Worm (Caenorhabditis elegans) whole organism, L4/young adult: ENCODE results near the gene delm-1.

Source experiments
- dao-5 ChIP-seq: sonication (generic microtip); optimal IDR thresholded peaks from 2 replicates; lab custom pipeline; 2016; ENCODE audit warnings: missing genotype, missing genetic modification characterization, moderate library complexity, missing compliant biosample characterization
- him-1 ChIP-seq: sonication (generic microtip); optimal IDR thresholded peaks from 2 replicates; lab custom pipeline; 2016; ENCODE audit warnings: missing genotype, missing genetic modification reagents, missing genetic modification characterization, missing compliant biosample characterization

DNA sequence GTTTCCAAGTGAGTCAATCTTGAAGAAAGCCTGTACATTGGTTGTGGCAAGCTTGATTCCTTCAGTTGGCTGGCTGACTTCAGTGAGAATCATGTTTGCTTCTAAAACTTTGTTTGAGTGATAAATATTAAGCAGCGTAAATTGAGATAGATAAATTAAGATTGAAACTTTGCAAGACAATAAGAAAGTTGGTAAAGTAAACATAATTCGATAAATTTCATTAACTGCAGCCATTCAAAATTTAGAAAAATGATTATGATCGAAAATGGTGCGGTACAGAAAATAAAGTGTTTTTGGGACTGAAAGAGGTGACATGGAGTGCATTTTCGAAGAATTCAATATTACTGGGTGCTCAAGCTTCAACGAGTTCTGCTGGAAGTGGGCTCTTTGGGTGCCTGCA is 39.7 kb downstream of the delm-1 start, which contains the start of gene icln-1:
- no peak for TF ChIP-seq him-1 (tag; lab: Kevin White, UChicago)
- no peak for TF ChIP-seq dao-5 (tag; lab: Kevin White, UChicago)
